Fruit fly (Drosophila melanogaster) ovary, adult (tissue): ENCODE measurements around the gene CG42268.

Experiments used
- CG17801 ChIP-seq: fragments of 200-800 bp; optimal IDR thresholded peaks from 2 replicates; lab custom pipeline; 2019; ENCODE audit warnings: missing biosample characterization, mild to moderate bottlenecking, missing genetic modification characterization, moderate library complexity; ENCODE audit not compliant: partially characterized antibody

CG42268 gene

DNA sequence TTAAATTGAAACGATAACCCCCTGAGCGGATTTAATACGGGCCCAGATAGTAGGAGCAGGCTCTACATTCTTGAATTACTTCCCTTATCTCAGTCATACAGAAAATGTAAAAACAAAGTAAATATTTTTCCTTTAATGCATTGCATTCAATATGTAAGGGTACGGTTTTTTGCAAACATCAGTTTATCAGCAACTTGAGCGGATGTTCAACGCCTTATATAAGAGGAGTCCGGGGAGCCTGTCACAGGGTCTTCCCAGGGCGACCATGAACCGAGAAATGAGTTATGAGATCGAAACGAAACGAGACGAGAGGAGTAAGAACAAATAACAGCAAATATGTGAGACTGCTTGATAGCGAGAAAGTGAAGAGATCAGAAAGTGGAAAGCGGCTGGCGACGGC is 43.6 kb downstream of the CG42268 start:
- no peak for TF ChIP-seq CG17801 (GFP tag; lab: Kevin White, UChicago)

DNA sequence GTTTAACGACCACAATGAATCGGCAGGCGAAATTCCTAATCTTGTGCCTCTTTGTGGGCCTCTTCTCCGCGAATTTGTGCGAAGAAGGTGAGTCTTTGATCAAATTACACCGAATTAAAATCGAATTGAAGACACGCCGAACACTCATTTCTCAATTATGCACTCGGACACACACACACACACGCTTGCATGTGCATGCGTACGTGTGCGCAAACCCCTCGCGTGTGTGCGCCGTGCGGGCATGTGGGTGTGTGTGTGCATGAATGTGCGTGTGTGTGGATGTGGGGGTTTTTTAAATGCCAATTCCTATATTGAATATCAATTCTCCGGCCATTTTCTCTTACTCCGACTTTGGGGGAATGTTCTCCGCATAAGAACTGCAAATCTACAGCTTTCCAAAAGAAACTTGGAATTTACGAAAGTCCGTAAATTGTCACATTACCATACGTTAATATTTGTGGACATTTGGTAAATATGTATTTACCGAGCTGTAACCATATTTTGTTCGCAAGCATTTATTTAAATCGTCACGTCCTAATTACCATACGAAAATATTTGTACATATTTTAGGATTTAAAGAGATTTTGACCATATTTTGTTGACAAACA is 45.6 kb downstream of the CG42268 start:
- no peak for TF ChIP-seq CG17801 (GFP tag; lab: Kevin White, UChicago)

DNA sequence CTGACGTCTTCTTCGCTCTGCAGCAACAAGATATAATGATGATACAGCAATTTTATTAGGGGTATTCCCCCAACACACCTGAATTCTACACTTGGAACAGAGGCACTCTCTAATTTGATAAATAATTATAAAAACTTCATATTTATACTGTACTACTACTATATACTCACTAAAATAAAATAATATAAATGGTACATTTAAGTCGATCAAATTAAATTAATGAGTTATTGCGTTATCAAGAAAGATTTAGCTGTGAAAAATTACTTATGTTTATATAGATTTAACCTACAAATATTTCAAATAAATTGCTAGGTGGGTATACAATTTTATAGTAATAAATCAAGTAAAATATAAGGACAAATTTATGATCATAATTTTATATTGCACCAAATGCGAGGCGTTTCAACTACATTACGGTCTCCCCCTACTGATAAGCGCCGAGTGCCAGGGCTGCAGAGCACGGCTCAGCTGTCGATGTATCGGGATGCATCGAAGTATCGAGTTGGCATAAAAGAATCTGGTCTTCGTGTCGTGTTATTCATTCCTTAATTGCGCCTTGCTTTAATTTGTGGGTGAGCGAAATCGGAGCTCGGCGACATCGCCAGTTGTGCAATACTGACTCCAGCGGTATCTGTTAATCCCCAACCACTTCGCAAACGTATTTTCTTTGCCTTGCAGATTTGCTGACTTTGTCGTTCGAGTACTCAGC is 46.2 kb downstream of the CG42268 start, which contains the start of gene vsg:
TSS of gene vsg (plus strand) at position 497 of the 709 bp plus-strand sequence.
- peak; percentile 66 for TF ChIP-seq CG17801 (GFP tag; lab: Kevin White, UChicago)

DNA sequence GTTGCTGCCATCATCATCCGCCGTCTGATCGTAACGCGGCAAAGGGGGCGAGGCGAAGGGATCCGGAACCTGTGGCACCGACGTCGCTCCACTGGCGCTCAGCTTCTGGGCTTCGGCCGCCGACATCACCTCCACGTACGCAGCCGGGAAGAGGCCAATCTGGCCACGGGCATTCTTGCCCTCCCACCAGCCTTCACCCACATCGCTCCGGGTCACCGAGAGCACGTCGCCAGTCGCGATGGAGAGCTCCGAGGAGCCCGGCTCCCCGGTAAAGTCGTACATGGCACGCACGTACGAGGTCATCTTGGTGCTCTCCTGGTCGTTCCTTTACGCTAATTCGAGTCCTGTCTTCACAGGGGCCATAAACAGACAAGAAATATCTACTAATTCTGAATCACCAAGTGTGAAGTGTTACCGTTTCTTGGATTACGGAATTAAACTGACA is 46.8 kb downstream of the CG42268 start, which contains the start of gene SH3PX1:
TSS of gene SH3PX1 (minus strand) at position 445 of the 445 bp plus-strand sequence.
- TF ChIP-seq CG17801 (GFP tag; lab: Kevin White, UChicago): no peak

DNA sequence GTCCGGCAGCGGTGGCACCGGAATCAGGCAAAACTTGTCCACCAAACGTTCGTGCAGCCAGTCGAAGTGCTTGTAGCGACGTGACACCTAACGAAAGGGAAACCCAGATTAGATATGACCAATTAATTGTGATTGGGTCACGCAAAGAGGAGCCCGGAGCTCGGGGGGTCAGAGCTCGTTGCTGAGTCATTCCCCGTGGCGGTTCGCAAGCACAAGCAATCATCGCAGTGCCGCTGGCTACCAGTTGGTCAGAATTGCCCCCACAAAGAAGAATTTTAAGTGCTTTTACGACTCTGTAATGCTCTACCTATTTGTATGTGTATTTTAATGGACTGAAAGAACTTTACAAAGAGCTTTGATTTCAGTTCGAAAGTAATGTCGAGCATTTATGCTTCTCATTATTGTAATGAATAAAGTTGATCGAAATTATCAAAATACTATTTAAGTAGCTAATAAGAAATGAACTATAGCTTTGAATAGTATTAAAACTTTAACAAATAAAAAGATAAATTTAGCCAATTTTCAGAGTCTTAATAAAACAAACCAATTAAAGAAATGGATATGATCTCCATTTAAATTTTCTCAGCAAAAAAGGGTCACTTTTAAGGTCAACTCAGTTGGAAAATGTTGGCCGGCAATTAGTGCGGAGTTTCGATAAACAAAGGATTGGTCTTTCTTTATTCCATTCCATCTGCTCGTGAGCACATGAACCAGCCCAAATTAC is 48.0 kb downstream of the CG42268 start:
- no peak for TF ChIP-seq CG17801 (GFP tag; lab: Kevin White, UChicago)

DNA sequence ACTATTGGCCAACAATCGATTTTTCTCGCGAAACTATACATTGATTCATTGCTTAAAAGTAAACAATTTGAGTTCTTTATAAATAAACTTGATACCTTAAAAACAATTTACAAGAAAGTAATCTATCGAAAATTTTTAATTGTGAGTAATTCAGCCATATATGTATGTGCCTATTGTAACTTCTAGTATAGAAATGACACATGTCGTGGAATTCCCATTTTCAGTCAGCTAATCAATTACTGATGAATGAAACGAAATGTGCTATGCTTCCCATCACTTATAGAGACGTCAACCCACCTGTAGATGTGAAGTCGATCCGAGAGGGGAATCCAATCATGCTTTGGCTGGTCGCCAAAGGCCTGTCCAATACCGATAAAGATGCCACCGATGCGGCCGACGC is 49.0 kb downstream of the CG42268 start:
- TF ChIP-seq CG17801 (GFP tag; lab: Kevin White, UChicago): no peak

DNA sequence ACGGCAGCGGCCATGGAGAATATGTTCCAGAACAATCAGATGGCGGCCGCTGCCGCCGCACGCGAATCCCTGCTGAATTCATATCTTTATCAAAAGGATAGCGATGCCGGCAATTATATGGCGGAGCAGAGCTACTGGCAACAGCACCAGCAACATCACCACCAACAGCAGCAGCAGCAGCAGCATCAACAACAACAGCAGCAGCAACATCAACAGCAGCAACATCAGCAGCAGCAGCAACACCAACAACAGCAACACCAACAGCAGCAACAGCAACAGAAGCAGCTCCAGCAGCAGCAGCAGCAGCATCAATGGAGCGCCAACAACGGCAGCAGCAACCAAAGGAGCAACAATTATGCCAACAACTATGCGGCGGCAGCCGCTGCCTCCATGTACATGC is 51.4 kb downstream of the CG42268 start:
- TF ChIP-seq CG17801 (GFP tag; lab: Kevin White, UChicago): no peak

DNA sequence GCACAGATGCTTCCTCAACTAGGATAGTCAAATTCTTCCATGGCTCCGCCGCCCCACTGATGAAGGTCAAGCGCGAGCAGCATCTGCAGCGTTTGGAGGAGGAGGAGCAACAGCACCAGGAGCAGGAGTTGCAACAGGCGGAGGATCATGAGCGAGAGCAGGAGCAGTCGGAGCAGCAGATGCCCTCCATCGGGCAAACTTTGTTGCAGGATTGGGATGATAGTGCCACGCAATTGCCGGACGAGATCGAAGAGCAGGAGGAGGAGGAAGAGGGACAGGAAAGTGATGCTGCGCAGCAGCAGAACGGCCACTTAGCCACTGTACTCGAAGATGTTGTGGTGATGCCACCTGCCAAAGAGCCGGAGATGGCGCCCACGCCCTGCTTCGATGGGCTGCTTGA is 54.6 kb downstream of the CG42268 start:
- no peak for TF ChIP-seq CG17801 (GFP tag; lab: Kevin White, UChicago)

DNA sequence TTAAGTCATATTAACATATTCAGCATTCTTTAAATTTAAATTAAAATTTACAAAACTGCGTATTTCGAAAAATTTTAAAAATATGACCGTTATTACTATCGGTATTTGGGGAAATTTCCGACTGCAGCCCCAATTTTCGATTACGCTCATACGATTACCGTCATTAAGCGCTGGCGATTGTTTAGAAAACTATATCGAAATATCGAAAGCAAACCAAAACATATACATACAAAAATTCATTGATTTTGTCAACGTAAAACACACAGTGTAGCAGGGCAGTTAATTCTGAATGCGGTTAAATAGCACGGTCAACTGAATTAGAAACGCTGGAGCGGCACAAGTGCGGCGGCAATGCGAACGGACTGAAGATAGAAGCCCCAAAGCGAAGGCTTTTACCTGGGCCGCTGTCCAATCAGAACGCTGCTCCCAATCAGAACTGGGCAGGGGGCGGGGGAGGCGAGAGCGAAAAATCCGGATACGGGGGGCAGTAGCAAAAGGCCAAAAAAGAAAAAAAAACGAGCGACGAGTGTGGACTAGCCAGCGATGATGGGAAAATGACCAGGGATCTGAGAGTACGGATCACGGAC is 55.9 kb downstream of the CG42268 start, which contains the start of gene CG16711:
TSS of gene CG16711 (plus strand) at position 170 of the 587 bp plus-strand sequence.
- TF ChIP-seq CG17801 (GFP tag; lab: Kevin White, UChicago): no peak

DNA sequence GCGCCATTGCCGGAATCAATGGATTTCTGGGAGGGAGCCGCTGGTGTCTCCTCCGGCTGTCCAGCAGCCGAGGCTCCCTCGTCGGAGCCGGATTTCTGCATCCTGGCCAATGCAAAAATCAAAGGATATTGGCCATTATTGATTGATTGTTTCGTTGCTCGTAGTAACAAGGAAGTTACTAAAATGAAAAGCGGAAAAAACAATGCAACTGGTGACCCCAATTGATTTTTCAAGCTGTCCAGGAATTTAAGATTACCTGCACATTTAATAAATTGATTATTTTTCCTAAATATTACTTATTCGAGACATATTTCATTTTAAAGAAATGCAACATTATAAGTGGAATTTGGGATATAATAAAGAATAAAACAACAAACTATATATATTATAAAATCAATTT is 56.7 kb downstream of the CG42268 start, which contains the start of gene CG6761:
TSS of gene CG6761 (minus strand) at position 101 of the 400 bp plus-strand sequence.
- no peak for TF ChIP-seq CG17801 (GFP tag; lab: Kevin White, UChicago)

DNA sequence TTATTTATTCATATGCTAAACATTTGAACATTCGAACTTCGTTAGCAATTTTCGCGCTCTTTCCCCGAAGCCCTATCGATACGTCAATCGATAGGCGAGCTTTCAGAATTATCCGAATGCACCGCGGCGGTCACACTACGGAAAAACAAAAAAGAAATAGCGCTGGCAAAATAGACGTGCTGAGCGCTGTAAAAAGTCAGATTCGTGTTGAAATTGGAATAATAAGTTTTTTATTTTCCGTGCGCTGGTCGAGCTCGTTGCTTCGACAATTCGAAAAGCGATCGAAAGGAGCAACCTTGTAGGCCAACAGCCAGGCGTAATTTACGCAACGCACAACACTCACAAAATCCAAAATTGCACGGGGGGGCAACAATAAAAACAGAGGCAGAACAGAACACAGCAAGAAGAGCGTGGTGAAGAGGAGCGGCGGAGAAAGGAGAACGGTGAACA is 62.0 kb downstream of the CG42268 start, which contains the start of gene Ubc4:
TSS of gene Ubc4 (plus strand) at position 144 of the 450 bp plus-strand sequence.
- TF ChIP-seq CG17801 (GFP tag; lab: Kevin White, UChicago): peak; percentile 44

DNA sequence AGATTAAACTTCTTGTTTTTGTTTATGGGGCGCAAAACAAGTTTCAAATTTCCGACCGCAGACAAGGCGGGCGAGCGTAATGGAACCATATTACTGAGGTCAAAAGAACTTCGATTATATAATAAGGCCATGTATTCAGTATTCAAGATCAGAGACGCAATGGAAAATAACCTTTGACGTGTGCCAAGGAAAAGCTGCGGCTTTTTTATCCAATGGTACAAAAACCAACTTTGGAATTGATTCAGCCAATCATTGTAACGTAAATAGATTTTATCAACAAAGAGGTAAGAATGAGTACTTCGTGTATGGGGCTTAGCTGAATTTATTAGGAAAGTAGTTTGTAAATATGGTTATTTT is 62.7 kb downstream of the CG42268 start:
- no peak for TF ChIP-seq CG17801 (GFP tag; lab: Kevin White, UChicago)

DNA sequence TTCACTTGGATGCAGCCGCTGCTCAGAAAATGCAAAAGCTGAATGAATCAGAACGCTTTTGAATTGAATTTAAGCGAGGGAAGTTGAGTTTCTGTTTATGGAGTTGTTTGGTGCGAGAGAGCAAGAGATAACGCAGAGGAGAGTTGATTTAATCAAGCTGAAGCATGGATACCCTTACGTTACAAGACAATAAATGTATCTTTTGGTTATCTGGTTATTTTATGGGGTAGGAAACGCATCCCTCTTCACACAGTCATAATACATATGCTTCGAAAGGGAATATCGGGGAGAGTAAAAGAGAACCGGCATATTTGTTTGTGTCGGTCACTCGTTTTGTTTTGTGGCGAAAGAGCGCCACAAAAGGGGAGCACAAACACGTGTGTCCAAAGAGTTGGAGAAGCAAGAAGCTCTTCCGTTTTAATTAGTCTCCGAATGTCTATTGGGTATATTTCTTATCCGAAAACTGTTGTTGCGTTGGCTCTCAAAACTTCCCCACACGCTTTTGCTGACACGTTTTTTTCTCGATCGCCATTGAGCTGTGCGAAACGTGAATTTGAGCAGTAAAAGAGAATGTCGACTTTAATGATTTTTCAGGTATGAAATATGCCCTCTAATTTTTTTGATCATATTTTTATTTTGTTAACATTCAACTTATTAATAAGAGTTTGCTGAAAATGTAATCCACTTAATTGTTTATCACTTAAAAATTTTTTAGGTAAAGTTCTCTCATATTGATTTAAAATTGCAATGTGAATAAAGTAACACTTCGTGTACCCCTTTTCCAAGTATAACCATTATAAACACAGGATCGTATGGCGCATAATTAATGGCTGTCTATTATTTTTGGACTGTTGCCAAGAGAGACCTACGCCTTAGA is 63.3 kb downstream of the CG42268 start, which contains the start of gene Prps:
TSS of gene Prps (minus strand) at position 51 of the 877 bp plus-strand sequence.
- peak; percentile 68 for TF ChIP-seq CG17801 (GFP tag; lab: Kevin White, UChicago)

DNA sequence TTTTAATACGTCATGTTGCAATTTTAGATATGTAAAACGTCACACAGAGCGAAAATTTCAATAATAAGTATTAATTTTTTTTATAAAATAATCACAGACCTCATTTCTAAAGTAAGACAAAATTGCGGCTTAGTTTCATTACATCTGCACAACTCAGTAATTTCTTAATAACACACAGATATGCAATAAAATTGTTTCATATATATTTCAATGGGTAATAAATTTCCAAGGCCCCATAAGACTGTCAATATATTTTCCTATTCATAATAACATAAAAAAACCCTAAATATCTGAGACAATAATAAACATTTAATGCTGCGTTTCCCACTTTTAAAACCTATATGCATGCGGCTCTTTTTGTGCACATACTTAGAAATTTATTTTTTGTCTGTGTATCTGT is 64.5 kb downstream of the CG42268 start:
- TF ChIP-seq CG17801 (GFP tag; lab: Kevin White, UChicago): no peak
